Worm (Caenorhabditis elegans) whole organism, midembryonic: ENCODE data around the gene R12B2.3.

Experiments
- T22C8.4 ChIP-seq: fragments of 200-800 bp; sonication (Bioruptor generic); IDR thresholded peaks from 2 replicates; pipeline ENCODE4 v1.3.6; 2022; ENCODE audit warnings: missing genetic modification characterization, missing compliant biosample characterization
- flt-1 ChIP-seq: fragments of 200-800 bp; sonication (Bioruptor generic); IDR thresholded peaks from 2 replicates; pipeline ENCODE4 v1.3.6; 2022; ENCODE audit warnings: missing genetic modification characterization, missing compliant biosample characterization
- klf-2 ChIP-seq: fragments of 200-800 bp; sonication (Bioruptor generic); conservative IDR thresholded peaks from 2 replicates; pipeline ENCODE4 v1.3.6; 2022; ENCODE audit warnings: missing genetic modification reagents, missing genetic modification characterization, missing compliant biosample characterization
- med-1 ChIP-seq: sonication (generic microtip); optimal IDR thresholded peaks from 2 replicates; lab custom pipeline; 2017; ENCODE audit warnings: missing genetic modification characterization, mild to moderate bottlenecking, missing compliant biosample characterization, antibody characterized with exemption, missing genetic modification reagents; ENCODE audit not compliant: insufficient read depth
- ztf-23 ChIP-seq: fragments of 200-800 bp; sonication (Bioruptor generic); IDR thresholded peaks from 2 replicates; pipeline ENCODE4 v1.3.6; 2022; ENCODE audit warnings: missing genetic modification reagents, missing genetic modification characterization, missing compliant biosample characterization
- ztf-29 ChIP-seq: fragments of 200-800 bp; sonication (Bioruptor generic); IDR thresholded peaks from 2 replicates; pipeline ENCODE4 v1.3.6; 2022; ENCODE audit warnings: missing genetic modification reagents, missing genetic modification characterization, missing compliant biosample characterization

DNA sequence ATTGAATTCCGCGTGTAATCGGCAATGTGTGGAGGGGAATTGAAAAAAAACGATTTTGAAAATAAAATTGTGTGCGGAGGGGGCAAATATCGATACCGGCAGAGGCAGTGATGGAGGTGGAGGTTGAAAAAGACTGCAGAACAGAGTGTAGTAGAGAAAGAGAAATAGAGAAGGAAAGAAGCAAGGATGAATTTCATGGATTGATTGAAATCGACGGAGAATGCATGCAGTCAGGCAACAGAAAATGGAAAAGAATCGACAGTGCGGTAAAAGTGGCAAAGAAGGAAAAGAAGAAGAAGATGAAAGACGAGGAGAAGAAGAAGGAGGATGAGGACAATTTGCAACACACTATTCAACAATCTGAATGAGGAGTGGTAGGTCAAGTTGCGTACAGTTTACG is 31.4 kb downstream of the R12B2.3 start, which contains the start of gene W04D12.1:
- TF ChIP-seq ztf-23 (GFP tag; lab: Robert Waterston, UW) (no peak), ztf-29 (GFP tag; lab: Robert Waterston, UW) (no peak), T22C8.4 (GFP tag; lab: Robert Waterston, UW) (no peak), med-1 (GFP tag; lab: Kevin White, UChicago) (no peak), flt-1 (GFP tag; lab: Robert Waterston, UW) (no peak), klf-2 (no peak)
